Worm (Caenorhabditis elegans): ENCODE measurements around the gene nduv-3.

ce11 chrIV:2656400-2657139 is 15.5 kb downstream of the nduv-3 start:
- TF ChIP-seq jun-1 (tag; optimal IDR thresholded peaks at IDR 0.05) (no peak), lir-3 (tag; optimal IDR thresholded peaks at IDR 0.05) (no peak), mxl-3 (GFP tag; optimal IDR thresholded peaks at IDR 0.05) (no peak), nhr-11 (tag; optimal IDR thresholded peaks at IDR 0.05) (no peak), snpc-1.2 (GFP tag; IDR thresholded peaks at IDR 0.05) (no peak), egl-27 (tag; optimal IDR thresholded peaks at IDR 0.05) (no peak)

All from whole organism, L4 larva.